Fruit fly (Drosophila melanogaster) whole organism, embryonic: ENCODE results near the gene rno.
A peak's percentile ranks its signal among the peaks of the same experiment; 100 is the strongest.

ENCODE experiments used
- Adf1 ChIP-seq: fragments of 200-800 bp; sonication (Bioruptor generic); IDR thresholded peaks from 2 replicates; pipeline ENCODE4 v1.3.6; 2022; ENCODE audit warnings: missing biosample characterization, missing genetic modification characterization
- Atf3 ChIP-seq: fragments of 200-800 bp; sonication (Bioruptor generic); optimal IDR thresholded peaks from 3 replicates; lab custom pipeline; 2016; ENCODE audit warnings: missing biosample characterization, missing genetic modification characterization
- BtbVII ChIP-seq: fragments of 200-800 bp; sonication (Bioruptor generic); optimal IDR thresholded peaks from 3 replicates; lab custom pipeline; 2017; ENCODE audit warnings: missing biosample characterization, mild to moderate bottlenecking, missing genetic modification characterization
- CG10979 ChIP-seq: fragments of 200-800 bp; sonication (Bioruptor generic); optimal IDR thresholded peaks from 2 replicates; lab custom pipeline; 2018; ENCODE audit warnings: missing biosample characterization, mild to moderate bottlenecking, missing genetic modification characterization, moderate library complexity
- CG12659 ChIP-seq: fragments of 200-800 bp; sonication (Bioruptor generic); optimal IDR thresholded peaks from 3 replicates; lab custom pipeline; 2017; ENCODE audit warnings: mild to moderate bottlenecking, missing biosample characterization, missing genetic modification reagents, missing genetic modification characterization
- CG12769 ChIP-seq: fragments of 200-800 bp; sonication (Bioruptor generic); optimal IDR thresholded peaks from 2 replicates; lab custom pipeline; 2019; ENCODE audit warnings: missing biosample characterization, mild to moderate bottlenecking, missing genetic modification characterization, moderate library complexity
- CG13894 ChIP-seq: fragments of 200-800 bp; sonication (Bioruptor generic); optimal IDR thresholded peaks from 3 replicates; lab custom pipeline; 2018; ENCODE audit warnings: missing biosample characterization, mild to moderate bottlenecking, missing genetic modification characterization, moderate library complexity
- CG14710 ChIP-seq: fragments of 200-800 bp; sonication (Bioruptor generic); optimal IDR thresholded peaks from 3 replicates; lab custom pipeline; 2019; ENCODE audit warnings: missing biosample characterization, mild to moderate bottlenecking, missing genetic modification characterization, moderate library complexity
- CG15011 ChIP-seq: fragments of 200-800 bp; sonication (Bioruptor generic); optimal IDR thresholded peaks from 3 replicates; lab custom pipeline; 2018; ENCODE audit warnings: missing biosample characterization, mild to moderate bottlenecking, missing genetic modification characterization
- CG1529 ChIP-seq: fragments of 200-800 bp; sonication (Bioruptor generic); optimal IDR thresholded peaks from 3 replicates; lab custom pipeline; 2018; ENCODE audit warnings: missing biosample characterization, missing genetic modification characterization
- CG15479 ChIP-seq: fragments of 200-800 bp; sonication (Bioruptor generic); optimal IDR thresholded peaks from 3 replicates; lab custom pipeline; 2019; ENCODE audit warnings: missing biosample characterization, mild to moderate bottlenecking, missing genetic modification characterization, moderate library complexity
- CG17802 ChIP-seq: fragments of 200-800 bp; sonication (Bioruptor generic); optimal IDR thresholded peaks from 2 replicates; lab custom pipeline; 2018; ENCODE audit warnings: missing biosample characterization, mild to moderate bottlenecking, missing genetic modification characterization, moderate library complexity
- CG18599 ChIP-seq: fragments of 200-800 bp; sonication (Bioruptor generic); optimal IDR thresholded peaks from 3 replicates; lab custom pipeline; 2017; ENCODE audit warnings: missing biosample characterization, missing genetic modification characterization, mild to moderate bottlenecking, moderate library complexity, missing genetic modification reagents
- CG3065 ChIP-seq: fragments of 200-800 bp; sonication (Bioruptor generic); optimal IDR thresholded peaks from 2 replicates; lab custom pipeline; 2016; ENCODE audit warnings: missing biosample characterization, missing genetic modification characterization
- CG5953 ChIP-seq: fragments of 200-800 bp; sonication (Bioruptor generic); IDR thresholded peaks from 2 replicates; pipeline ENCODE4 v1.3.6; 2022; ENCODE audit warnings: missing biosample characterization, missing genetic modification characterization
- CG7987 ChIP-seq: fragments of 200-800 bp; sonication (Bioruptor generic); optimal IDR thresholded peaks from 2 replicates; lab custom pipeline; 2018; ENCODE audit warnings: missing biosample characterization, mild to moderate bottlenecking, missing genetic modification characterization, moderate library complexity
- CG8281 ChIP-seq: fragments of 200-800 bp; sonication (Bioruptor generic); optimal IDR thresholded peaks from 2 replicates; lab custom pipeline; 2018; ENCODE audit warnings: missing biosample characterization, mild to moderate bottlenecking, missing genetic modification characterization, moderate library complexity
- CG8924 ChIP-seq: fragments of 200-800 bp; optimal IDR thresholded peaks from 3 replicates; lab custom pipeline; 2019; ENCODE audit warnings: missing biosample characterization, mild to moderate bottlenecking, missing genetic modification characterization, moderate library complexity
- CG9727 ChIP-seq: fragments of 200-800 bp; sonication (Bioruptor generic); optimal IDR thresholded peaks from 3 replicates; lab custom pipeline; 2017; ENCODE audit warnings: missing biosample characterization, mild to moderate bottlenecking, missing genetic modification characterization
- Dip2 ChIP-seq: fragments of 200-800 bp; sonication (Bioruptor generic); IDR thresholded peaks from 2 replicates; pipeline ENCODE4 v1.3.6; 2022; ENCODE audit warnings: missing biosample characterization, missing genetic modification characterization
- Gug ChIP-seq: fragments of 200-800 bp; sonication (Bioruptor generic); IDR thresholded peaks from 4 replicates; pipeline ENCODE4 v1.3.6; 2022; ENCODE audit warnings: missing biosample characterization, missing genetic modification characterization
- HLHmδ ChIP-seq: fragments of 200-800 bp; sonication (Bioruptor generic); optimal IDR thresholded peaks from 2 replicates; lab custom pipeline; 2018; ENCODE audit warnings: missing biosample characterization, mild to moderate bottlenecking, missing genetic modification characterization, moderate library complexity
- HmgD ChIP-seq: fragments of 200-800 bp; sonication (Bioruptor generic); optimal IDR thresholded peaks from 3 replicates; lab custom pipeline; 2016; ENCODE audit warnings: missing biosample characterization, missing genetic modification characterization
- Optix ChIP-seq: fragments of 200-800 bp; sonication (Bioruptor generic); IDR thresholded peaks from 3 replicates; pipeline ENCODE4 v1.3.6; 2022; ENCODE audit warnings: missing biosample characterization, missing genetic modification characterization
- Poxn ChIP-seq: fragments of 200-800 bp; sonication (Bioruptor generic); IDR thresholded peaks from 2 replicates; pipeline ENCODE4 v1.3.6; 2022; ENCODE audit warnings: missing biosample characterization, missing genetic modification characterization
- Sox100B ChIP-seq: fragments of 200-800 bp; sonication (Bioruptor generic); optimal IDR thresholded peaks from 3 replicates; lab custom pipeline; 2018; ENCODE audit warnings: missing biosample characterization, mild to moderate bottlenecking, missing genetic modification characterization
- Spps ChIP-seq: fragments of 200-800 bp; sonication (Bioruptor generic); optimal IDR thresholded peaks from 2 replicates; lab custom pipeline; 2018; ENCODE audit warnings: missing biosample characterization, mild to moderate bottlenecking, missing genetic modification characterization
- YL-1 ChIP-seq: fragments of 200-800 bp; sonication (Bioruptor generic); optimal IDR thresholded peaks from 3 replicates; lab custom pipeline; 2017; ENCODE audit warnings: missing biosample characterization, mild to moderate bottlenecking, missing genetic modification characterization
- ab ChIP-seq: fragments of 200-800 bp; sonication (Bioruptor generic); optimal IDR thresholded peaks from 2 replicates; lab custom pipeline; 2016; ENCODE audit warnings: missing biosample characterization, missing genetic modification characterization
- ac ChIP-seq: fragments of 200-800 bp; sonication (Bioruptor generic); optimal IDR thresholded peaks from 3 replicates; lab custom pipeline; 2017; ENCODE audit warnings: missing biosample characterization, mild to moderate bottlenecking, missing genetic modification characterization
- ara ChIP-seq: fragments of 200-800 bp; sonication (Bioruptor generic); IDR thresholded peaks from 2 replicates; pipeline ENCODE4 v1.3.6; 2022; ENCODE audit warnings: missing biosample characterization, missing genetic modification characterization
- bigmax ChIP-seq: fragments of 200-800 bp; sonication (Bioruptor generic); optimal IDR thresholded peaks from 2 replicates; lab custom pipeline; 2018; ENCODE audit warnings: missing biosample characterization, mild to moderate bottlenecking, missing genetic modification characterization
- bowl ChIP-seq: fragments of 200-800 bp; sonication (Bioruptor generic); IDR thresholded peaks from 2 replicates; pipeline ENCODE4 v1.3.6; 2022; ENCODE audit warnings: missing biosample characterization, missing genetic modification characterization
- insv ChIP-seq, 2 experiments: fragments of 200-800 bp; sonication (Bioruptor generic); optimal IDR thresholded peaks; 3 replicates each; lab custom pipeline; 2016 to 2018; ENCODE audit warnings: missing biosample characterization in 2 of 2, missing genetic modification characterization in 2 of 2
- ken ChIP-seq: fragments of 200-800 bp; sonication (Bioruptor generic); IDR thresholded peaks from 3 replicates; pipeline ENCODE4 v1.3.6; 2022; ENCODE audit warnings: missing biosample characterization, missing genetic modification characterization
- kni ChIP-seq: fragments of 200-800 bp; sonication (Bioruptor generic); optimal IDR thresholded peaks from 3 replicates; lab custom pipeline; 2017; ENCODE audit warnings: mild to moderate bottlenecking, missing biosample characterization, missing genetic modification reagents, missing genetic modification characterization
- lab ChIP-seq: fragments of 200-800 bp; sonication (Bioruptor generic); optimal IDR thresholded peaks from 3 replicates; lab custom pipeline; 2017; ENCODE audit warnings: missing biosample characterization, missing genetic modification characterization, mild to moderate bottlenecking, moderate library complexity, missing genetic modification reagents
- lilli ChIP-seq: fragments of 200-800 bp; sonication (Bioruptor generic); optimal IDR thresholded peaks from 3 replicates; lab custom pipeline; 2016; ENCODE audit warnings: missing biosample characterization, missing genetic modification characterization
- lola ChIP-seq, 3 experiments: fragments of >200 bp in 2 of 3; fragments of 200-800 bp in 1 of 3; sonication (Bioruptor generic) in 1 of 3; optimal IDR thresholded peaks; 2 replicates each; lab custom pipeline; 2017 to 2019; ENCODE audit warnings: missing biosample characterization in 3 of 3, missing genetic modification characterization in 3 of 3, mild to moderate bottlenecking in 1 of 3, moderate library complexity in 1 of 3
- lov ChIP-seq, 2 experiments: fragments of 200-800 bp in 1 of 2; fragments of >200 bp in 1 of 2; sonication (Bioruptor generic) in 1 of 2; IDR thresholded peaks in 1 of 2; optimal IDR thresholded peaks in 1 of 2; 2 replicates in 1 of 2; 3 replicates in 1 of 2; pipeline versions ENCODE4 v1.3.6 to Lab custom; 2017 to 2022; ENCODE audit warnings: missing biosample characterization in 1 of 2, missing genetic modification characterization in 1 of 2
- mld ChIP-seq: fragments of 200-800 bp; sonication (Bioruptor generic); IDR thresholded peaks from 3 replicates; pipeline ENCODE4 v1.3.6; 2022; ENCODE audit warnings: missing biosample characterization, missing genetic modification characterization; ENCODE audit not compliant: partially characterized antibody
- nerfin-1 ChIP-seq: fragments of 200-800 bp; sonication (Bioruptor generic); optimal IDR thresholded peaks from 3 replicates; lab custom pipeline; 2019; ENCODE audit warnings: missing biosample characterization, mild to moderate bottlenecking, missing genetic modification characterization, moderate library complexity
- pfk ChIP-seq: fragments of 200-800 bp; sonication (Bioruptor generic); optimal IDR thresholded peaks from 2 replicates; lab custom pipeline; 2018; ENCODE audit warnings: missing biosample characterization, mild to moderate bottlenecking, missing genetic modification characterization, moderate library complexity
- sim ChIP-seq: fragments of 200-800 bp; sonication (Bioruptor generic); IDR thresholded peaks from 2 replicates; pipeline ENCODE4 v1.3.6; 2022; ENCODE audit warnings: missing biosample characterization, missing genetic modification characterization
- trh ChIP-seq: fragments of 200-800 bp; sonication (Bioruptor generic); optimal IDR thresholded peaks from 2 replicates; lab custom pipeline; 2016; ENCODE audit warnings: missing biosample characterization, missing genetic modification characterization
- unpg ChIP-seq: fragments of 200-800 bp; sonication (Bioruptor generic); optimal IDR thresholded peaks from 3 replicates; lab custom pipeline; 2018; ENCODE audit warnings: missing biosample characterization, mild to moderate bottlenecking, missing genetic modification characterization, moderate library complexity
- wor ChIP-seq: fragments of 200-800 bp; sonication (Bioruptor generic); IDR thresholded peaks from 2 replicates; pipeline ENCODE4 v1.3.6; 2022; ENCODE audit warnings: missing biosample characterization, missing genetic modification characterization

rno gene

DNA sequence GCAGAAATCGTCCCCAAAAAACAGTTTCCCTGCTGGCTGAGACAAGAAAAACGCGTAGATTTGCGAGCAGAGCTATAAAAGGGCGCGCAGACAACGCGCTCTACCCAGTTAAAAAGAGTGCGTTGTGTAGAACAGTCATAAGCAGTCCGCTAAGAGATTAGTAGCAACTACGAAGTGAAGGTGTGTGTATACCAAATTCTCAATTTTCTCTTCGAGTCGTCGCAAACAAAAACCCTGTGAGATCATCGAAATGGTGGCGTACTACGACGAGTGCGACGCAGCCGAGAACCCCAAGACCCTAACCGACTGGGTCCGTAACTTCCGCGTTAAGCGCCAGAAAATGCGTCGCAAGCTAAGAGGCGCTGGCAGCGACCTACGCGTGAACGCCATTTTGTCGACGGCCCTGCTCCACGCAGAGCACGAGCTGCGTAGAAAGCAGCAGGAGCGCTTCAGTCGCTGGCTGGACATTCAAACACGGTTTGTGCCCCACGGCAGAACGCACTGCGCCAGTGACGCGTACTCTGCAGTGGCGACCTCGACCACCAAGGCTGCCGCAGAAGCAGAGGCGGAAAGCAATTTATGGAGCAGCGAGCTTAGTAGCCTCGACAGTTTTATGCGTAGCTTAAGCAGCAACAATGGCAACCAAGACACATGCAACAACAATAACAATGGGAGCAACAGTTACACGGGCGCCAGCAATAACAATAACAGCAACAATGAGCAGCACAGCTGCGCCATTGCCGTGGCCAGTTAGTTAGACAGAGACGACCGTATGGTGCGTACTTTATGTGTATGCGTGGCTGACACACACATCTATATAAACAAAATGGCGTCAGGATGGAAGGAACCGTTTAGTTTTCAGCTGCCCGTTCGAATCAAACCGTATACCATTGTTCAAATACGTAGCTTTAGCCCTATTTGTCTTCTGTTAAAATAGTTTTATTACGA lies 24.7 kb upstream of the rno start (continued):
- TF ChIP-seq CG17802 (tag; lab: Kevin White, UChicago) (no peak), BtbVII (GFP tag; lab: Kevin White, UChicago) (peak; percentile 6), HmgD (GFP tag; lab: Kevin White, UChicago) (no peak), Sox100B (GFP tag; lab: Kevin White, UChicago) (peak; percentile 20), ac (GFP tag; lab: Kevin White, UChicago) (peak; percentile 17), Optix (GFP tag; lab: Robert Waterston, UW) (peak; percentile 48; the same call in 1 of the 3 replicates), lov (optimal IDR thresholded peaks at IDR 0.05; lab: Kevin White, UChicago) (no peak), lov (GFP tag; IDR thresholded peaks at IDR 0.05; lab: Robert Waterston, UW) (peak; percentile 77; the same call in 1 of the 3 replicates), ab (GFP tag; lab: Kevin White, UChicago) (no peak), CG7987 (GFP tag; lab: Kevin White, UChicago) (peak; percentile 43), CG8281 (tag; lab: Kevin White, UChicago) (no peak), CG12659 (peak; percentile 20), ken (GFP tag; lab: Robert Waterston, UW) (peak; percentile 9; the same call in 2 of the 3 replicates), lab (peak; percentile 16), bowl (no peak), CG1529 (GFP tag; lab: Kevin White, UChicago) (no peak), ara (GFP tag; lab: Robert Waterston, UW) (peak; percentile 44), Adf1 (GFP tag; lab: Robert Waterston, UW) (peak; percentile 73), CG12769 (tag; lab: Kevin White, UChicago) (peak; percentile 16), Gug (0 out of 4 replicates have a peak, but pooled peaks have one; percentile 13), insv (GFP tag; optimal IDR thresholded peaks at IDR 0.05; lab: Kevin White, UChicago) (peak in 1 of 2 experiments; percentile 11), unpg (peak; percentile 32), YL-1 (GFP tag; lab: Kevin White, UChicago) (peak; percentile 91), Poxn (GFP tag; lab: Robert Waterston, UW) (no peak), trh (GFP tag; lab: Kevin White, UChicago) (no peak), wor (GFP tag; lab: Robert Waterston, UW) (no peak), bigmax (GFP tag; lab: Kevin White, UChicago) (peak; percentile 25), pfk (GFP tag; lab: Kevin White, UChicago) (peak; percentile 33), mld (no peak), CG10979 (tag; lab: Kevin White, UChicago) (no peak), kni (GFP tag; lab: Kevin White, UChicago) (peak; percentile 84), nerfin-1 (tag; lab: Kevin White, UChicago) (no peak), Dip2 (GFP tag; lab: Robert Waterston, UW) (no peak), Spps (tag; lab: Kevin White, UChicago) (no peak), CG9727 (GFP tag; lab: Kevin White, UChicago) (peak; percentile 56), CG18599 (GFP tag; lab: Kevin White, UChicago) (peak; percentile 28), CG5953 (peak; percentile 55; the same call in 1 of the 2 replicates), CG13894 (peak; percentile 21), CG3065 (GFP tag; lab: Kevin White, UChicago) (no peak), lilli (GFP tag; lab: Kevin White, UChicago) (peak; percentile 78), lola (GFP tag; optimal IDR thresholded peaks at IDR 0.05; lab: Kevin White, UChicago) (no peak), HLHmδ (GFP tag; lab: Kevin White, UChicago) (peak; percentile 74), Atf3 (GFP tag; lab: Kevin White, UChicago) (peak; percentile 1), sim (GFP tag; lab: Robert Waterston, UW) (peak; percentile 51; the same call in 1 of the 2 replicates), CG15011 (GFP tag; lab: Kevin White, UChicago) (no peak), CG8924 (tag; lab: Kevin White, UChicago) (peak; percentile 81), CG14710 (tag; lab: Kevin White, UChicago) (no peak), CG15479 (GFP tag; lab: Kevin White, UChicago) (no peak)
